Fruit fly (Drosophila melanogaster) Kc167 (cell line): ENCODE data around the gene CG32269.

Experiments used
- Myc ChIP-seq: fragments of >200 bp; optimal IDR thresholded peaks from 2 replicates; lab custom pipeline; 2017; ENCODE audit warnings: missing external identifiers
- Sin3A ChIP-seq: fragments of >200 bp; optimal IDR thresholded peaks from 2 replicates; lab custom pipeline; 2018; ENCODE audit warnings: missing external identifiers
- h ChIP-seq: fragments of >200 bp; optimal IDR thresholded peaks from 3 replicates; lab custom pipeline; 2018; ENCODE audit warnings: missing external identifiers
- insv ChIP-seq: fragments of >200 bp; optimal IDR thresholded peaks from 3 replicates; lab custom pipeline; 2018; ENCODE audit warnings: missing external identifiers
- psq ChIP-seq: fragments of >200 bp; optimal IDR thresholded peaks from 2 replicates; lab custom pipeline; 2017; ENCODE audit warnings: missing external identifiers
- ttk ChIP-seq: sonication (Bioruptor generic); optimal IDR thresholded peaks from 2 replicates; lab custom pipeline; 2017; ENCODE audit warnings: missing external identifiers

dm6 chr3L:3252884-3253283, 44.1 kb upstream of the CG32269 start:
- no peak for TF ChIP-seq insv (lab: Kevin White, UChicago)
- no peak for TF ChIP-seq psq (lab: Kevin White, UChicago)
- TF ChIP-seq h (lab: Kevin White, UChicago) = no peak
- no peak for TF ChIP-seq Myc (lab: Kevin White, UChicago)
- no peak for TF ChIP-seq Sin3A (lab: Kevin White, UChicago)
- TF ChIP-seq ttk (lab: Kevin White, UChicago) = no peak
